Worm (Caenorhabditis elegans) whole organism, L4 larva: ENCODE data around the gene R07A4.3.

Experiments used
- F26F4.8 ChIP-seq: fragments of 200-800 bp; sonication (Bioruptor generic); conservative IDR thresholded peaks from 2 replicates; pipeline ENCODE4 v1.3.6; 2022; ENCODE audit warnings: missing genetic modification characterization, missing compliant biosample characterization
- R02D3.7 ChIP-seq: fragments of 150-350 bp; sonication (generic microtip); optimal IDR thresholded peaks from 3 replicates; lab custom pipeline; 2014; ENCODE audit warnings: missing biosample characterization, missing genetic modification characterization
- Y75B8A.6 ChIP-seq: fragments of 200-800 bp; sonication (Bioruptor generic); IDR thresholded peaks from 2 replicates; pipeline ENCODE4 v1.3.6; 2022; ENCODE audit warnings: missing genetic modification reagents, missing genetic modification characterization, missing compliant biosample characterization
- ZK337.2 ChIP-seq: fragments of 200-800 bp; sonication (Bioruptor generic); IDR thresholded peaks from 2 replicates; pipeline ENCODE4 v1.3.6; 2022; ENCODE audit warnings: missing genetic modification reagents, missing genetic modification characterization, missing compliant biosample characterization
- ZK546.5 ChIP-seq, 2 experiments: sonication (generic microtip); optimal IDR thresholded peaks; 2 replicates each; lab custom pipeline; 2017; ENCODE audit warnings: missing biosample characterization in 2 of 2, missing genetic modification characterization in 2 of 2
- aha-1 ChIP-seq: fragments of 150-350 bp; peaks from one replicate; lab custom pipeline; 2014; ENCODE audit warnings: missing biosample characterization, missing genetic modification characterization
- daf-16 ChIP-seq, 3 experiments: sonication (generic microtip); optimal IDR thresholded peaks; 2 replicates each; lab custom pipeline; 2016 to 2017; ENCODE audit warnings: missing genetic modification characterization in 3 of 3, missing genetic modification reagents in 3 of 3, mild to moderate bottlenecking in 2 of 3, missing compliant biosample characterization in 2 of 3, missing biosample characterization in 1 of 3, moderate library complexity in 1 of 3
- daf-19 ChIP-seq: fragments of 200-800 bp; sonication (Bioruptor generic); conservative IDR thresholded peaks from 2 replicates; pipeline ENCODE4 v1.3.6; 2022; ENCODE audit warnings: missing genetic modification characterization, missing compliant biosample characterization
- fos-1 ChIP-seq: fragments of 150-350 bp; optimal IDR thresholded peaks from 2 replicates; lab custom pipeline; 2014; ENCODE audit warnings: missing biosample characterization, missing genetic modification characterization
- hlh-11 ChIP-seq: fragments of 200-800 bp; sonication (Bioruptor generic); optimal IDR thresholded peaks from 2 replicates; lab custom pipeline; 2018; ENCODE audit warnings: mild to moderate bottlenecking, missing genetic modification characterization, missing compliant biosample characterization
- jun-1 ChIP-seq: fragments of 150-350 bp; optimal IDR thresholded peaks from 2 replicates; lab custom pipeline; 2014; ENCODE audit warnings: missing biosample characterization, missing genetic modification reagents, missing genetic modification characterization
- lin-15B ChIP-seq: fragments of 150-350 bp; sonication (generic microtip); optimal IDR thresholded peaks from 3 replicates; lab custom pipeline; 2014; ENCODE audit warnings: missing biosample characterization, missing genetic modification characterization
- lin-29 ChIP-seq: fragments of 200-800 bp; sonication (Bioruptor generic); IDR thresholded peaks from 2 replicates; pipeline ENCODE4 v1.3.6; 2022; ENCODE audit warnings: missing genetic modification reagents, missing genetic modification characterization, missing compliant biosample characterization
- lsy-2 ChIP-seq, 2 experiments: fragments of 150-350 bp in 1 of 2; sonication (generic microtip) in 1 of 2; optimal IDR thresholded peaks; 2 replicates each; lab custom pipeline; 2014 to 2017; ENCODE audit warnings: missing biosample characterization in 2 of 2, missing genetic modification characterization in 2 of 2
- mdl-1 ChIP-seq, 2 experiments: fragments of 150-350 bp in 1 of 2; sonication (generic microtip) in 1 of 2; optimal IDR thresholded peaks; 2 replicates each; lab custom pipeline; 2014 to 2017; ENCODE audit warnings: missing biosample characterization in 2 of 2, missing genetic modification characterization in 2 of 2
- mes-2 ChIP-seq: sonication (generic microtip); optimal IDR thresholded peaks from 2 replicates; lab custom pipeline; 2016; ENCODE audit warnings: missing genotype, mild to moderate bottlenecking, missing genetic modification characterization, missing compliant biosample characterization; ENCODE audit not compliant: poor library complexity, severe bottlenecking
- nhr-102 ChIP-seq: sonication (generic microtip); optimal IDR thresholded peaks from 2 replicates; lab custom pipeline; 2016; ENCODE audit warnings: mild to moderate bottlenecking, missing genetic modification characterization, moderate library complexity, missing compliant biosample characterization
- nhr-11 ChIP-seq: fragments of 150-350 bp; optimal IDR thresholded peaks from 2 replicates; lab custom pipeline; 2014; ENCODE audit warnings: missing biosample characterization, missing genetic modification characterization
- nhr-25 ChIP-seq: sonication (generic microtip); optimal IDR thresholded peaks from 2 replicates; lab custom pipeline; 2017; ENCODE audit warnings: missing genetic modification characterization, mild to moderate bottlenecking, missing compliant biosample characterization, antibody characterized with exemption, moderate library complexity, borderline replicate concordance; ENCODE audit not compliant: insufficient read depth
- nhr-42 ChIP-seq: fragments of 200-800 bp; sonication (Bioruptor generic); IDR thresholded peaks from 2 replicates; pipeline ENCODE4 v1.3.6; 2022; ENCODE audit warnings: missing genetic modification characterization, missing compliant biosample characterization
- nhr-77 ChIP-seq: fragments of 150-350 bp; optimal IDR thresholded peaks from 2 replicates; lab custom pipeline; 2014; ENCODE audit warnings: missing biosample characterization, missing genetic modification characterization
- php-3 ChIP-seq: fragments of 200-800 bp; sonication (Bioruptor generic); IDR thresholded peaks from 2 replicates; pipeline ENCODE4 v1.3.6; 2022; ENCODE audit warnings: missing genetic modification reagents, missing genetic modification characterization, missing compliant biosample characterization
- pqm-1 ChIP-seq: sonication (generic microtip); optimal IDR thresholded peaks from 2 replicates; lab custom pipeline; 2017; ENCODE audit warnings: missing biosample characterization, missing genetic modification characterization
- unc-39 ChIP-seq: sonication (generic microtip); optimal IDR thresholded peaks from 2 replicates; lab custom pipeline; 2017; ENCODE audit warnings: missing biosample characterization, missing genetic modification characterization
- unc-62 ChIP-seq, 3 experiments: fragments of 150-350 bp in 1 of 3; sonication (generic microtip); optimal IDR thresholded peaks in 2 of 3; peaks in 1 of 3; 1 replicate in 1 of 3; 2 replicates in 2 of 3; lab custom pipeline; 2014 to 2017; ENCODE audit warnings: missing biosample characterization in 3 of 3, missing genetic modification characterization in 3 of 3, missing genetic modification reagents in 3 of 3, missing genotype in 1 of 3
- vab-7 ChIP-seq: fragments of 200-800 bp; sonication (Bioruptor generic); IDR thresholded peaks from 2 replicates; pipeline ENCODE4 v1.3.6; 2022; ENCODE audit warnings: missing genetic modification reagents, missing genetic modification characterization, missing compliant biosample characterization
- zag-1 ChIP-seq: fragments of 150-350 bp; optimal IDR thresholded peaks from 2 replicates; lab custom pipeline; 2014; ENCODE audit warnings: missing biosample characterization, missing genetic modification characterization
- zfp-2 ChIP-seq: sonication (generic microtip); optimal IDR thresholded peaks from 2 replicates; lab custom pipeline; 2016; ENCODE audit warnings: mild to moderate bottlenecking, missing genetic modification characterization, missing compliant biosample characterization
- zfp-3 ChIP-seq: fragments of 200-800 bp; sonication (Bioruptor generic); conservative IDR thresholded peaks from 2 replicates; pipeline ENCODE4 v1.3.6; 2022; ENCODE audit warnings: missing genetic modification reagents, missing genetic modification characterization, missing compliant biosample characterization

Gene R07A4.3

ce11 chrX:10753403-10753802, at the start of gene R07A4.3:
Gene R07A4.3 (plus strand): TSS chrX:10753703.
- TF ChIP-seq nhr-25 (tag; lab: Kevin White, UChicago) (no peak), php-3 (GFP tag; lab: Robert Waterston, UW) (no peak), R02D3.7 (tag; lab: Kevin White, UChicago) (no peak), pqm-1 (no peak), zfp-3 (GFP tag; lab: Robert Waterston, UW) (no peak), ZK546.5 (tag; optimal IDR thresholded peaks at IDR 0.05; lab: Kevin White, UChicago) (no peak), daf-16 (GFP tag; optimal IDR thresholded peaks at IDR 0.05; lab: Kevin White, UChicago) (no peak), daf-16 (tag; optimal IDR thresholded peaks at IDR 0.05; lab: Kevin White, UChicago) (no peak), fos-1 (tag; lab: Kevin White, UChicago) (no peak), nhr-42 (GFP tag; lab: Robert Waterston, UW) (no peak), lin-29 (no peak), lsy-2 (tag; optimal IDR thresholded peaks at IDR 0.05; lab: Kevin White, UChicago) (no peak), ZK337.2 (GFP tag; lab: Robert Waterston, UW) (no peak), unc-62 (GFP tag; optimal IDR thresholded peaks at IDR 0.05 in 1 of 2; lab: Kevin White, UChicago) (no peak), unc-62 (tag; optimal IDR thresholded peaks at IDR 0.05; lab: Kevin White, UChicago) (no peak), nhr-11 (tag; lab: Kevin White, UChicago) (no peak), lin-15B (no peak), mdl-1 (tag; optimal IDR thresholded peaks at IDR 0.05; lab: Kevin White, UChicago) (no peak), vab-7 (no peak)

ce11 chrX:10704329-10704728, 49.2 kb upstream of the R07A4.3 start:
- TF ChIP-seq unc-62 (GFP tag; optimal IDR thresholded peaks at IDR 0.05 in 1 of 2; lab: Kevin White, UChicago) (peak in 1 of 2 experiments; percentile 94), unc-62 (tag; optimal IDR thresholded peaks at IDR 0.05; lab: Kevin White, UChicago) (no peak), zag-1 (tag; lab: Kevin White, UChicago) (no peak)

- TF ChIP-seq unc-62 (GFP tag; optimal IDR thresholded peaks at IDR 0.05 in 1 of 2; lab: Kevin White, UChicago) (peak in 1 of 2 experiments; percentile 73), unc-62 (tag; optimal IDR thresholded peaks at IDR 0.05; lab: Kevin White, UChicago) (no peak), ZK546.5 (tag; optimal IDR thresholded peaks at IDR 0.05; lab: Kevin White, UChicago) (no peak)
- TF ChIP-seq, all 104 proteins: peak for 1
Observed at ce11 chrX:10711769-10712168, 41.7 kb upstream of the R07A4.3 start, which contains the start of gene rhgf-1. Gene rhgf-1 (minus strand): TSS chrX:10711869.

- TF ChIP-seq daf-19 (GFP tag; lab: Robert Waterston, UW) (no peak), unc-39 (tag; lab: Kevin White, UChicago) (no peak), zfp-2 (no peak), zfp-3 (GFP tag; lab: Robert Waterston, UW) (no peak), F26F4.8 (GFP tag; lab: Robert Waterston, UW) (no peak), ZK546.5 (tag; optimal IDR thresholded peaks at IDR 0.05; lab: Kevin White, UChicago) (no peak), hlh-11 (no peak), nhr-102 (tag; lab: Kevin White, UChicago) (no peak), mes-2 (no peak), pqm-1 (no peak), daf-16 (GFP tag; optimal IDR thresholded peaks at IDR 0.05; lab: Kevin White, UChicago) (no peak), daf-16 (tag; optimal IDR thresholded peaks at IDR 0.05; lab: Kevin White, UChicago) (no peak), nhr-77 (tag; lab: Kevin White, UChicago) (no peak), jun-1 (tag; lab: Kevin White, UChicago) (no peak)
Observed at ce11 chrX:10717019-10717418, 36.5 kb upstream of the R07A4.3 start, which contains the start of gene T01C1.4. Gene T01C1.4 (minus strand): TSS chrX:10717119.

- TF ChIP-seq aha-1 (tag; lab: Kevin White, UChicago) = peak; percentile 57
- no peak for TF ChIP-seq lin-15B
- TF ChIP-seq, all 104 proteins: peak for 1
Observed at ce11 chrX:10721954-10722353, 31.5 kb upstream of the R07A4.3 start, which contains the start of gene mbr-1. Gene mbr-1 (minus strand): TSS chrX:10722054.

- TF ChIP-seq aha-1 (tag; lab: Kevin White, UChicago) = peak; percentile 90
- no peak for TF ChIP-seq Y75B8A.6 (GFP tag; lab: Robert Waterston, UW)
Observed at ce11 chrX:10727696-10728095, 25.8 kb upstream of the R07A4.3 start.
